Fruit fly (Drosophila melanogaster) whole organism, adult: ENCODE data around the gene JMJD6.

ENCODE experiments used
- CG11617 ChIP-seq: fragments of 200-800 bp; sonication (Bioruptor generic); optimal IDR thresholded peaks from 2 replicates; lab custom pipeline; 2017; ENCODE audit warnings: mild to moderate bottlenecking, missing biosample characterization, missing genetic modification reagents, missing genetic modification characterization
- CG12768 ChIP-seq: fragments of 200-800 bp; sonication (Bioruptor generic); optimal IDR thresholded peaks from 2 replicates; lab custom pipeline; 2017; ENCODE audit warnings: missing biosample characterization, missing genetic modification characterization, mild to moderate bottlenecking, moderate library complexity, missing genetic modification reagents
- CG14711 ChIP-seq: fragments of 200-800 bp; sonication (Bioruptor generic); optimal IDR thresholded peaks from 2 replicates; lab custom pipeline; 2018; ENCODE audit warnings: missing biosample characterization, mild to moderate bottlenecking, missing genetic modification characterization, moderate library complexity
- CG1620 ChIP-seq: fragments of 200-800 bp; sonication (Bioruptor generic); optimal IDR thresholded peaks from 2 replicates; lab custom pipeline; 2016; ENCODE audit warnings: missing biosample characterization, missing genetic modification characterization
- CG33017 ChIP-seq: fragments of 200-800 bp; sonication (Bioruptor generic); optimal IDR thresholded peaks from 2 replicates; lab custom pipeline; 2018; ENCODE audit warnings: missing biosample characterization, mild to moderate bottlenecking, missing genetic modification characterization, moderate library complexity
- CG5204 ChIP-seq: fragments of 200-800 bp; sonication (Bioruptor generic); optimal IDR thresholded peaks from 2 replicates; lab custom pipeline; 2016; ENCODE audit warnings: missing biosample characterization, missing genetic modification characterization
- CG7045 ChIP-seq: fragments of 200-800 bp; sonication (Bioruptor generic); optimal IDR thresholded peaks from 2 replicates; lab custom pipeline; 2017; ENCODE audit warnings: missing biosample characterization, mild to moderate bottlenecking, missing genetic modification characterization
- CG7101 ChIP-seq: fragments of 200-800 bp; sonication (Bioruptor generic); optimal IDR thresholded peaks from 2 replicates; lab custom pipeline; 2018; ENCODE audit warnings: missing biosample characterization, mild to moderate bottlenecking, missing genetic modification characterization, moderate library complexity
- Clk ChIP-seq: fragments of 200-800 bp; sonication (Bioruptor generic); optimal IDR thresholded peaks from 2 replicates; lab custom pipeline; 2017; ENCODE audit warnings: missing biosample characterization, missing genetic modification characterization
- Crg-1 ChIP-seq: fragments of 200-800 bp; sonication (Bioruptor generic); optimal IDR thresholded peaks from 2 replicates; lab custom pipeline; 2016; ENCODE audit warnings: missing biosample characterization, missing genetic modification characterization
- Hr96 ChIP-seq: fragments of 200-800 bp; sonication (Bioruptor generic); optimal IDR thresholded peaks from 2 replicates; lab custom pipeline; 2016; ENCODE audit warnings: missing biosample characterization, missing genetic modification characterization
- Mnt ChIP-seq: fragments of 200-800 bp; sonication (Bioruptor generic); optimal IDR thresholded peaks from 2 replicates; lab custom pipeline; 2016; ENCODE audit warnings: missing biosample characterization, mild to moderate bottlenecking, missing genetic modification characterization
- bab1 ChIP-seq: fragments of 200-800 bp; sonication (Bioruptor generic); optimal IDR thresholded peaks from 3 replicates; lab custom pipeline; 2019; ENCODE audit warnings: missing biosample characterization, mild to moderate bottlenecking, missing genetic modification characterization, moderate library complexity
- cic ChIP-seq: fragments of 200-800 bp; sonication (Bioruptor generic); optimal IDR thresholded peaks from 2 replicates; lab custom pipeline; 2017; ENCODE audit warnings: missing biosample characterization, mild to moderate bottlenecking, missing genetic modification characterization, moderate library complexity
- cnc ChIP-seq, 2 experiments: fragments of >200 bp; optimal IDR thresholded peaks; 2 replicates each; lab custom pipeline; 2017
- kay ChIP-seq: fragments of 200-800 bp; sonication (Bioruptor generic); peaks from one replicate; lab custom pipeline; 2016; ENCODE audit warnings: missing biosample characterization, missing genetic modification characterization, borderline replicate concordance
- ovo ChIP-seq: fragments of 200-800 bp; sonication (Bioruptor generic); optimal IDR thresholded peaks from 2 replicates; lab custom pipeline; 2016; ENCODE audit warnings: missing biosample characterization, missing genetic modification characterization
- pad ChIP-seq: fragments of 200-800 bp; sonication (Bioruptor generic); optimal IDR thresholded peaks from 3 replicates; lab custom pipeline; 2017; ENCODE audit warnings: missing biosample characterization, missing genetic modification characterization, mild to moderate bottlenecking, moderate library complexity, missing genetic modification reagents
- tj ChIP-seq: fragments of 200-800 bp; sonication (Bioruptor generic); optimal IDR thresholded peaks from 3 replicates; lab custom pipeline; 2017; ENCODE audit warnings: missing biosample characterization, mild to moderate bottlenecking, missing genetic modification characterization, moderate library complexity
- toe ChIP-seq: fragments of 200-800 bp; sonication (Bioruptor generic); optimal IDR thresholded peaks from 2 replicates; lab custom pipeline; 2016; ENCODE audit warnings: missing biosample characterization, missing genetic modification characterization

Gene JMJD6

DNA sequence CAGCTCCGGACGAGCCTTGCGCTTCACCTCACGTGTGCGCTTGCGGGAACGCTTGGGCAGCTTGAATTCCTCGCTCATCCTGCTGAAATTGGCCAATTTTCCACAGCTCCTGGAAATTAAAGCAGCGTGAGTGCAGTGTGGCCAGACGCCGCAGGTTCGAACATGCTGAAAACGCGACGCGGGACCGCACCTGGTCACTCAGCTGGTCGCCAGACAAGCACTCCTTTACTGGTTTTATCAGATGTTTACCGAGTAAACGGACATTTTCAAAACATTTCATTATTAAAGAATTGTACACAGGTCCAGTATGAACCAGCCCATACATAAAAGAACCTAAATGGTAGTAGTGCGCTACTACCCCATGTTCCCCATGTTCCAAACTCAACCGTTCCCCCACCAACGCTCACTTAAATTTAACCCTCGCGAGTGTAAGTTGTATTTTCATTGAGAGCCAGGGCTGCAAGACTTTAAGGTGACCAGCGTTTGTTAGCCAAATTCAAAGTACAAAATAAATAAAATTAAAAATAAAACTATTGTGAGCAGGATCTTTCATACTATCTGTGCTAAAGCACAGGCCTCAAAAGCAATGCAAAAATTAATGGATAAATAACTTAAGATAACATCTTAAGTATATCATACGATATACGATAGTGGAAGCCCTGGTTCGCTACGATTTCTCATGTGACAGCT is at the start of gene JMJD6, which contains the start of the genes CG7071 and Muted:
TSS of gene JMJD6 (minus strand) at position 154 of the 690 bp plus-strand sequence.
TSS of gene CG7071 (plus strand) at position 403 of the 690 bp plus-strand sequence.
TSS of gene Muted (plus strand) at position 403 of the 690 bp plus-strand sequence.
- peak; percentile 90 for TF ChIP-seq CG7045
- TF ChIP-seq toe = peak; percentile 96
- peak; percentile 91 for TF ChIP-seq CG11617 (GFP tag; lab: Kevin White, UChicago)
- no peak for TF ChIP-seq kay (GFP tag; lab: Kevin White, UChicago)
- TF ChIP-seq Mnt (GFP tag; lab: Kevin White, UChicago) = peak; percentile 86
- TF ChIP-seq cnc (optimal IDR thresholded peaks at IDR 0.05; lab: Kevin White, UChicago) = no peak
- TF ChIP-seq CG1620 = peak; percentile 96
- TF ChIP-seq bab1 = peak; percentile 94
- peak; percentile 95 for TF ChIP-seq CG7101 (tag; lab: Kevin White, UChicago)
- TF ChIP-seq CG5204 (GFP tag; lab: Kevin White, UChicago) = no peak
- peak; percentile 92 for TF ChIP-seq CG12768 (GFP tag; lab: Kevin White, UChicago)
- peak; percentile 84 for TF ChIP-seq ovo
- TF ChIP-seq CG14711 = peak; percentile 88
- peak; percentile 86 for TF ChIP-seq Hr96 (GFP tag; lab: Kevin White, UChicago)
- TF ChIP-seq tj (GFP tag; lab: Kevin White, UChicago) = peak; percentile 78
- peak; percentile 90 for TF ChIP-seq CG33017
- TF ChIP-seq pad (GFP tag; lab: Kevin White, UChicago) = peak; percentile 84
- TF ChIP-seq Crg-1 (GFP tag; lab: Kevin White, UChicago) = peak; percentile 88
- peak; percentile 90 for TF ChIP-seq Clk (GFP tag; lab: Kevin White, UChicago)
- TF ChIP-seq cic = peak; percentile 80

DNA sequence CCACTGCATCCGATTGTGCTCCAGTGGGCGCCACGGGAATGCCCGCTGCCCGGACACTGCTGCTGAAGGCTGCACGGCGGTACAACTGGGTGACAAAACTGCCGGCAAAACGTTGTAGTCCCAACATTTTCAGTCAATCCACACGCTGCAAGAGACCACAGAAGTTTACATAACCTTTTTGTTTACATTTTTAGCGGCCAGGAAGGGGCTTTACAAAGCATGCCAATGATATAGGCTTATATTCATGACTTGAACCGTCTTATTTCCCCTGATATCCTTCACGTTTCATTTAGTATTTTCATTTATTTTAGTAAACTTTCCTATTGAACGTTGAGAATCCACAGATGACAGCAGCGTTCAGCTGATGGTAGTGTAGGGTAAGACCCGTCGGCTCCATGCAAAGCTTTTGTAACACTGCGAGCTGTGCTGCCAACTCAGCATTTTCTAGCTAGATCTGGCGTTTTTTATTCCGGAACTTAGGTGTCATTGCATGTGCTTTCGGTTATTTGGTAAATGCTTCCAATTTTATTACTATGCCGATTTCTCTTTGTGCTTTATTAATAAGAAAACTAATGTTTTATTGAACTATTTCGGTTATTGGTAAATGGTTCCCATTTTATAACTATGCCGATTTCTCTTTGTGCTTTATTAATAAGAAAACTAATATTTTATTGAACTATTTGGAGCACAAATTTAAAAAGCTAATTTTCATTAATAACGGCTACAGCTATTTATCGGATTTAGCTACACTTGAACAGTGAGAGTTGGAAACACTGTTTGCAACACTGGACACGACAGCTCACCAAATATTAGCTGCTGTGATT is 48.6 kb upstream of the JMJD6 start, which contains the start of the genes CG13850 and lqfR:
TSS of gene CG13850 (minus strand) at position 379 of the 824 bp plus-strand sequence.
TSS of gene lqfR (plus strand) at position 765 of the 824 bp plus-strand sequence.
- TF ChIP-seq CG12768 (GFP tag; lab: Kevin White, UChicago) (peak; percentile 88), CG5204 (GFP tag; lab: Kevin White, UChicago) (peak; percentile 85), kay (GFP tag; lab: Kevin White, UChicago) (peak; percentile 95), ovo (peak; percentile 80), CG11617 (GFP tag; lab: Kevin White, UChicago) (peak; percentile 84), tj (GFP tag; lab: Kevin White, UChicago) (peak; percentile 57), Crg-1 (GFP tag; lab: Kevin White, UChicago) (peak; percentile 89), pad (GFP tag; lab: Kevin White, UChicago) (peak; percentile 87), cnc (optimal IDR thresholded peaks at IDR 0.05; lab: Kevin White, UChicago) (no peak), CG14711 (peak; percentile 65), Hr96 (GFP tag; lab: Kevin White, UChicago) (peak; percentile 84), CG7045 (peak; percentile 69), bab1 (peak; percentile 25), toe (peak; percentile 92), Clk (GFP tag; lab: Kevin White, UChicago) (peak; percentile 73), CG1620 (peak; percentile 88), CG33017 (peak; percentile 61), Mnt (GFP tag; lab: Kevin White, UChicago) (peak; percentile 77), cic (peak; percentile 49), CG7101 (tag; lab: Kevin White, UChicago) (peak; percentile 81)

DNA sequence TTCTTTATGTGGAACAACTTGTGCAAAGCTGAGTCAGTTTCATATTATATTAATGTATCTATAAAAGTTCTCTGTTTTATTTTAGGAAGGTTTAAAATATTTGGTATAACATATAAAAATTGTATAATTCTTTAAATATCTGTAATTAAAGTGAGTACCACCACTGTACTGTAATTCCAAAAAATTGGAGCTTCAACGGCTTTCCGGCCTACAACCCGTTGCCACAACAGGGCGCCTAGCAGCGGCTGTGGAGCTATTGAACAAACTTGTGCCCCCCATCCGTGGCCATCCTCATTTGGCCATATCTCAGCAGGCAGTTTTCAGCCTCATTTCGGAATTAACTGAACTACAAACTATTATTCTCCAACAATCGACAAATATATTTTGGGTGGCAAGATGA is 43.5 kb upstream of the JMJD6 start, which contains the start of gene CG13855:
TSS of gene CG13855 (plus strand) at position 301 of the 400 bp plus-strand sequence.
- TF ChIP-seq CG11617 (GFP tag; lab: Kevin White, UChicago) (no peak), toe (no peak)

DNA sequence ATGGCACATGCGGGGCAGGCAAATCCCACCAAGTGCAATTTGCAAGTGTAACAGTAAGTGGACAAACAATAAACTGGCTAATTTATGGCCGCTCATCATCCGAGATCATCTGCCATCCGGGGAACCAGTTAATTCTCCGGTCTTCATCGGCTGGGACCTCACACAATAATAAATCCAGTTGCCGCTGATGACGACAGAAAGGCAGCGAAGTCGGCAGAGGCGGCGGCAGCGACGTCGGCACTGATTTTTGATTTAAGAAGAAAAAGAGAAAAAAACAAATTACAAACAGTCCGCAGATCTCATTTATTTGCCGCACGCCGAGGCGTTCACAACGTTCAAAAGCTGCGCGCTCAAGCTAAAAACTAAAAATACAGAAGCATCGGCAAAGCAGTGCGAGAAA is 40.2 kb upstream of the JMJD6 start, which contains the start of gene CG13856:
TSS of gene CG13856 (plus strand) at position 301 of the 400 bp plus-strand sequence.
- TF ChIP-seq bab1 (no peak), CG7101 (tag; lab: Kevin White, UChicago) (no peak), Hr96 (GFP tag; lab: Kevin White, UChicago) (no peak), CG1620 (no peak), CG14711 (no peak)

DNA sequence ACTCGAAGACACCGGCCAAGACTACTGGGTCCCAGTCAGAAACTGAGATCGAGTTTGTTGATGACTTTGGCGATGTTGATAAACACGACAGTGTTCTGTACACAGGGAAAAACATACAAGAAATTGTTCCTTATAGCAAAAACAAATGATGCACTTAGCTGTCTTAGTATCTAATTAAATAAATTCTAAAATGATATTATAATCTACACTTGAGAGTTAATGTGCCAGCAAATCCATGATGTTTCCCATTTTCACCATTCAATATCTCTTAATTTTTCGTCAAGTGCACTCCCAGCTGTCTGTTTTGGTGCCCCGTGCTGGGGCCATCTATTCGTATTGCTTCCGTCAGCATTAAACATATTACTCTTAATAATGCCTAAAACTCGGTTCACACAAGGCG is 38.1 kb upstream of the JMJD6 start:
- no peak for TF ChIP-seq bab1
- TF ChIP-seq CG12768 (GFP tag; lab: Kevin White, UChicago) = no peak
- no peak for TF ChIP-seq cic
- TF ChIP-seq tj (GFP tag; lab: Kevin White, UChicago) = no peak
- TF ChIP-seq CG5204 (GFP tag; lab: Kevin White, UChicago) = no peak
- TF ChIP-seq cnc (optimal IDR thresholded peaks at IDR 0.05; lab: Kevin White, UChicago) = no peak
- no peak for TF ChIP-seq kay (GFP tag; lab: Kevin White, UChicago)
- TF ChIP-seq toe = no peak
- no peak for TF ChIP-seq CG14711
- TF ChIP-seq Clk (GFP tag; lab: Kevin White, UChicago) = no peak
- no peak for TF ChIP-seq CG7101 (tag; lab: Kevin White, UChicago)
- no peak for TF ChIP-seq CG7045
- no peak for TF ChIP-seq CG1620
- no peak for TF ChIP-seq ovo
- TF ChIP-seq CG33017 = no peak
- no peak for TF ChIP-seq CG11617 (GFP tag; lab: Kevin White, UChicago)
- TF ChIP-seq Crg-1 (GFP tag; lab: Kevin White, UChicago) = no peak
- no peak for TF ChIP-seq Hr96 (GFP tag; lab: Kevin White, UChicago)
- no peak for TF ChIP-seq Mnt (GFP tag; lab: Kevin White, UChicago)
